Worm (Caenorhabditis elegans) whole organism, mixed stage, embryonic: ENCODE data around the gene dnj-25.

Experiments used
- M03D4.4 ChIP-seq: sonication (generic microtip); optimal IDR thresholded peaks from 2 replicates; lab custom pipeline; 2017; ENCODE audit warnings: mild to moderate bottlenecking, missing genetic modification characterization, missing compliant biosample characterization
- bed-3 ChIP-seq: fragments of 200-800 bp; sonication (Bioruptor generic); optimal IDR thresholded peaks from 3 replicates; lab custom pipeline; 2018; ENCODE audit warnings: mild to moderate bottlenecking, missing genetic modification characterization, moderate library complexity, missing compliant biosample characterization
- blmp-1 ChIP-seq: fragments of 150-350 bp; optimal IDR thresholded peaks from 2 replicates; lab custom pipeline; 2014; ENCODE audit warnings: missing biosample characterization, missing genetic modification characterization
- ceh-39 ChIP-seq: fragments of 150-350 bp; optimal IDR thresholded peaks from 2 replicates; lab custom pipeline; 2014; ENCODE audit warnings: missing biosample characterization, missing genetic modification characterization
- ceh-43 ChIP-seq: fragments of 200-800 bp; sonication (Bioruptor generic); optimal IDR thresholded peaks from 2 replicates; lab custom pipeline; 2018; ENCODE audit warnings: mild to moderate bottlenecking, missing genetic modification characterization, moderate library complexity, missing compliant biosample characterization
- ces-1 ChIP-seq: fragments of 150-350 bp; optimal IDR thresholded peaks from 2 replicates; lab custom pipeline; 2014; ENCODE audit warnings: missing biosample characterization, missing genetic modification reagents, missing genetic modification characterization
- cnd-1 ChIP-seq: fragments of 200-800 bp; sonication (Bioruptor generic); optimal IDR thresholded peaks from 2 replicates; lab custom pipeline; 2018; ENCODE audit warnings: mild to moderate bottlenecking, missing genetic modification characterization, missing compliant biosample characterization
- drap-1 ChIP-seq: fragments of 200-800 bp; sonication (Bioruptor generic); optimal IDR thresholded peaks from 3 replicates; lab custom pipeline; 2018; ENCODE audit warnings: mild to moderate bottlenecking, missing genetic modification characterization, missing compliant biosample characterization
- elt-1 ChIP-seq: sonication (generic microtip); optimal IDR thresholded peaks from 2 replicates; lab custom pipeline; 2017; ENCODE audit warnings: missing genetic modification characterization, mild to moderate bottlenecking, missing compliant biosample characterization, antibody characterized with exemption, moderate library complexity, borderline replicate concordance; ENCODE audit not compliant: insufficient read depth
- elt-3 ChIP-seq: fragments of 150-350 bp; optimal IDR thresholded peaks from 2 replicates; lab custom pipeline; 2014; ENCODE audit warnings: missing biosample characterization, missing genetic modification characterization
- ham-2 ChIP-seq: fragments of 200-800 bp; sonication (Bioruptor generic); optimal IDR thresholded peaks from 2 replicates; lab custom pipeline; 2018; ENCODE audit warnings: mild to moderate bottlenecking, missing genetic modification characterization, missing compliant biosample characterization
- hlh-1 ChIP-seq: fragments of 150-350 bp; optimal IDR thresholded peaks from 2 replicates; lab custom pipeline; 2014; ENCODE audit warnings: missing biosample characterization, missing genetic modification reagents, missing genetic modification characterization
- lin-32 ChIP-seq: fragments of 200-800 bp; sonication (Bioruptor generic); optimal IDR thresholded peaks from 2 replicates; lab custom pipeline; 2018; ENCODE audit warnings: mild to moderate bottlenecking, missing genetic modification characterization, missing compliant biosample characterization
- lsy-2 ChIP-seq: fragments of 150-350 bp; optimal IDR thresholded peaks from 2 replicates; lab custom pipeline; 2014; ENCODE audit warnings: missing biosample characterization, missing genetic modification characterization
- mep-1 ChIP-seq: fragments of 150-350 bp; optimal IDR thresholded peaks from 2 replicates; lab custom pipeline; 2017; ENCODE audit warnings: missing biosample characterization, missing genetic modification reagents, missing genetic modification characterization, inconsistent platforms
- mls-2 ChIP-seq: sonication (generic microtip); optimal IDR thresholded peaks from 2 replicates; lab custom pipeline; 2016; ENCODE audit warnings: mild to moderate bottlenecking, missing genetic modification characterization, moderate library complexity, missing compliant biosample characterization
- nhr-12 ChIP-seq: fragments of 150-350 bp; optimal IDR thresholded peaks from 2 replicates; lab custom pipeline; 2014; ENCODE audit warnings: missing biosample characterization, missing genetic modification characterization
- nhr-2 ChIP-seq: fragments of 150-350 bp; optimal IDR thresholded peaks from 2 replicates; lab custom pipeline; 2014; ENCODE audit warnings: missing biosample characterization, missing genetic modification characterization
- snpc-4 ChIP-seq: fragments of 150-350 bp; optimal IDR thresholded peaks from 2 replicates; lab custom pipeline; 2014; ENCODE audit warnings: missing biosample characterization, missing genetic modification characterization
- tbx-8 ChIP-seq: fragments of 200-800 bp; sonication (Bioruptor generic); optimal IDR thresholded peaks from 2 replicates; lab custom pipeline; 2018; ENCODE audit warnings: mild to moderate bottlenecking, missing genetic modification characterization, moderate library complexity, missing compliant biosample characterization
- unc-120 ChIP-seq: sonication (generic microtip); optimal IDR thresholded peaks from 2 replicates; lab custom pipeline; 2017; ENCODE audit warnings: missing genetic modification characterization, missing compliant biosample characterization; ENCODE audit not compliant: poor library complexity, severe bottlenecking
- unc-62 ChIP-seq: fragments of 150-350 bp; optimal IDR thresholded peaks from 2 replicates; lab custom pipeline; 2014; ENCODE audit warnings: missing biosample characterization, missing genetic modification reagents, missing genetic modification characterization
- zip-8 ChIP-seq: fragments of 150-350 bp; optimal IDR thresholded peaks from 2 replicates; lab custom pipeline; 2014; ENCODE audit warnings: missing biosample characterization, missing genetic modification characterization
- ztf-11 ChIP-seq: fragments of 150-350 bp; optimal IDR thresholded peaks from 2 replicates; lab custom pipeline; 2014; ENCODE audit warnings: missing biosample characterization, missing genetic modification characterization

dnj-25 gene

DNA sequence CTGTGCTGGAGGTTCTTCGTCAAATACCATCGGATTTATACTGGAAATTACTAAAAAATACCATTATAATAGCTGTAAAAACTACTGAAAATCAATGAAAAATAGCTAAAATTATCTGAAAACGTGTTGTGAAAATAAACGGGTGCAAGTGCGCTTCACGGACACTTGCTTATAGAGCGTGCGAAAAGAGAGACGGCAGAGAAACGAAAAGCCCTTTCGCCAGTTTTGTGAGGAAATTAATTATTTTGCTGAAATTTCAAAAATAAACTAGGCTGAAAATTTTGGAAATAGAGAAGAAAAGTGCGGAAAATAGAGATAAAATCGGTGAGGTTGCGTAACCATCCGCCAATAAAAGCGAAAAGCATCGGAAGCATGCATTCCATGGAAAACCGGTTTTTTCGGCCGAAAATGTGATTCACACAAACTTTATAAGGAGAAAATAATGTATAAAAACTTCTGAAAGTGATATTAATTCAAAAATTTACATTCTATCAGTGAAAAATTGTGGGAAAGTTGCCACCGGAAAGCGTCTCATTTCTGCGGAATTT, at the start of gene dnj-25:
dnj-25 (minus strand) TSS at position 57 of the 548 bp plus-strand sequence.
- TF ChIP-seq unc-120 (tag; lab: Kevin White, UChicago), result no peak
- TF ChIP-seq mep-1 (tag; lab: Kevin White, UChicago), result peak; percentile 29
- TF ChIP-seq hlh-1, result peak; percentile 9

DNA sequence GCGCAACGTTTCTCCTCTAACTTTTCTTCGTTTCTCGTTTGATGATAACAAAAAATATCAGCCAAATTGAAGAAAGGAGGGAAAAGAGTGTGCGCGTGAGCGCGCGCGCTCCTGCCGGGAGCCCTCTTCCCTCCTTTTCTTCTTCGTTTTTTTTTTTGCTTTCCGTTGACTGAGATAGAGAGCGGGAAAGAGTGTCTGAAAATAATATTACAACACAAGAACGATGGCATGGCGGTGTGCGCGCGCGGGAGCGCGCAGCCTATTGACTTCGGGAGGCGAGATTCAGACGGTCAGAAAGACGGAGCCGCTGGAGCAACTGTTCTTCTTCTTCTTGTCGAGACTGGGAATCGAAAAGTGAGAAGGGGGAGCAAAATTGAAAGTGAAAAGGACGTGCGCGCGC, 49.6 kb upstream of the dnj-25 start:
- TF ChIP-seq hlh-1, result peak; percentile 93
- TF ChIP-seq unc-62 (GFP tag; lab: Kevin White, UChicago), result peak; percentile 18
- peak; percentile 72 for TF ChIP-seq unc-120 (tag; lab: Kevin White, UChicago)
- peak; percentile 41 for TF ChIP-seq drap-1 (GFP tag; lab: Kevin White, UChicago)
- TF ChIP-seq ces-1 (GFP tag; lab: Kevin White, UChicago), result no peak
- TF ChIP-seq, all 35 proteins: peak for 4

DNA sequence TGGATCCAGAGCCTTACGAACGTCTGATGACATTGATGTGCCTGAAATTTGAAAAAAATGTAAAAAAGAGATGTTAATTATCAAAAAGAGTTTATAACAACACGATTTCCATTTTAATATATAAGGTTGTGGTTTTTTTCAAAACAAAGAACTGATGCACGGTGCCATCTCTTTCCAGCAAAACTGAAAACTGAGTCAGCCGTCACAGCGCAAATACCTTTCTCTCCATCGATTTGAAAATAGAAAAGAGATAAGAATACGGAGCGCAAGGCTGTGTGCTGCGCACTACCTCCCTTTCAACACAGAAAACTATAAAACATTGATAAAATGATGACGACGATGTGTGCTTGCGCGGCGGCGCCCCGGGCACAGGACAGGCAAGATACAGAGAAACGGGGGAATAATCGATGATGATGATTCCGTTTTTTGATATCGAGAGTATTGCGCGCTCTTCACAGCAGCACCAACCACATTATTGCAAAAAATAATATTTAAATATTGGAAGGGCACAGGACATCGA, 48.3 kb upstream of the dnj-25 start, which contains the start of gene Y44A6D.3:
Y44A6D.3 (minus strand) TSS at position 51 of the 520 bp plus-strand sequence.
- TF ChIP-seq zip-8 (tag; lab: Kevin White, UChicago) (no peak), lsy-2 (no peak), tbx-8 (GFP tag; lab: Kevin White, UChicago) (no peak), ceh-39 (tag; lab: Kevin White, UChicago) (no peak), elt-3 (tag; lab: Kevin White, UChicago) (no peak), bed-3 (GFP tag; lab: Kevin White, UChicago) (no peak)

DNA sequence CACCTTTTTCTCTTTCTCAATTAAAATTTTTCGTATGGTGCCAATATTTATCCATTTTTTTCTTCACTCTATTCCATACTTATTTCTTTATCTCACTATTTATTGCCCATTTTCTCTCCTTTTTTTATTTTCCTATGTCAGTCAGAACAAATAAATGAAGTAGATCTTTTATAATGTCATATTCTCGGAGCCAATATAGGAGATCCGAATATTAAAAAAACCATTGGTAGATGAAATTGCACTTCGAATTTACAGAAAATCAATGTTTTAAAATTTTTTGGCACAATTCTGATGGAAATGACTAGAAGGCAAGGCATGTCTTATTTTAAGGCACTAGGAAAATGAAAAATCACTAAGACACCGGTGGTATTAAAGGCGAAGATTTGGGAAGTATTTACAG, 46.5 kb upstream of the dnj-25 start:
- TF ChIP-seq snpc-4 (tag; lab: Kevin White, UChicago), result no peak
- TF ChIP-seq ces-1 (GFP tag; lab: Kevin White, UChicago), result no peak
- no peak for TF ChIP-seq ztf-11 (tag; lab: Kevin White, UChicago)
- TF ChIP-seq M03D4.4 (tag; lab: Kevin White, UChicago), result no peak
- TF ChIP-seq lsy-2, result no peak
- TF ChIP-seq bed-3 (GFP tag; lab: Kevin White, UChicago), result no peak
- no peak for TF ChIP-seq drap-1 (GFP tag; lab: Kevin White, UChicago)
- no peak for TF ChIP-seq nhr-12
- TF ChIP-seq lin-32 (GFP tag; lab: Kevin White, UChicago), result no peak
- TF ChIP-seq nhr-2 (tag; lab: Kevin White, UChicago), result no peak
- TF ChIP-seq, all 35 proteins: peak for 0

DNA sequence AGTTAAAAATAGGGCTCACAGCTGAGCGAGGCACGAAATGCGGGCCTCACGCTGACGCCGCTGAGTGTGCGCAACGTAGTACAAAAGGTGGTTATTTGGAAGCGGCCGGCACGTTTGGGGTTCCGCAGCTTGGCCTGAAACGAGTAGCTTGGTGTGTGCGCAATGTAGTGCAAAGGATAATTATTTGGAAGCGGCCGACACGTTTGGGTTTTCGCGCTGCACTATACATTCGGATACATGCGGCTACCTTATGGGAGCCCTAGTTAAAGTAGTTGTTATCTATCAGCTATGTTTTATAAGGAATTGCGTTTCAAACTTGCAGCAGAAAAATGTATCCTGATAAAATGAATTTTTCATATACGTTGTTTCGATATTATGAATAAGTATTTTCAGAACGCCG, 45.9 kb upstream of the dnj-25 start, which contains the start of gene Y44A6D.1:
Y44A6D.1 (minus strand) TSS at position 23 of the 400 bp plus-strand sequence.
- TF ChIP-seq drap-1 (GFP tag; lab: Kevin White, UChicago) (peak; percentile 39), ceh-43 (GFP tag; lab: Kevin White, UChicago) (no peak)

DNA sequence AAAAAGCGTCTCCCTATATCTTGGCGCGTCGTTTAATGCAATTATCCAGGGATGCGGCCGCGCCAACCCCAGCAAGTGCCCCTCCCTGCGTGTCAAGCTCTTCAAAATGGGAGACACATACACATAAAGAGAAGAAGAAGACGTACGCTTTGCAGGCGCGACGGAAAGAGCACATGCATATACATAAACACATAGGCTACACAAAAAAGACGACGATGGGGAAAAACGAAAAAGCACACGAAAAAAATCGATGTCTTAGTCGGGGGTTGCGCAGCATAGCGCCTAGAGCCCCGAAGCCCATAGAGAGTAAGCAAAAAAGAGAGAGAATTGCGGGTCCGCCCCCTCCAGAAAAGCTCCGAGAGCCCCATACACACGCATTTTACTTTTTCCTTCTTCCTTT, 45.0 kb upstream of the dnj-25 start, which contains the start of gene tpan-1:
tpan-1 (plus strand) TSS at position 398 of the 400 bp plus-strand sequence.
- TF ChIP-seq mls-2 (tag; lab: Kevin White, UChicago) (no peak), cnd-1 (no peak), lin-32 (GFP tag; lab: Kevin White, UChicago) (no peak), drap-1 (GFP tag; lab: Kevin White, UChicago) (peak; percentile 41), ces-1 (GFP tag; lab: Kevin White, UChicago) (peak; percentile 88), lsy-2 (no peak), ceh-43 (GFP tag; lab: Kevin White, UChicago) (no peak)

DNA sequence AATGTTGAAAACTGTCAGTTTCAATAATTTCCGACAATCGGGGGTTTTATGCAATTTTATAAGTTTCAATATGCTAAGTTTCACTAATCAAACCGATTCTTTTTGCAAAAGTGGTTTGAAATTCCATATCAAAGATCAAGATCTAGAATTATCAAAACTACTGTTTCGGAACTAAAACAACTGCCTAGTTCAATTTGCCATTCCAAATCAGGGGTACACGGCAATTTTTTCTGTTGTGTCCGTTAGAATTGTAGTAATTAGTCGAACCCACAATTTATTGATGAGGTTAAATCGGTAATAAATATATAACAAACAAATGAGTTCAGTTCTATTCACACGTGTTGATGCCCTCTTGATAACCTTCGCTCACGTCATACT, 41.7 kb upstream of the dnj-25 start:
- no peak for TF ChIP-seq blmp-1
- TF ChIP-seq ham-2 (GFP tag; lab: Kevin White, UChicago), result no peak
- no peak for TF ChIP-seq nhr-12
- TF ChIP-seq elt-1 (tag; lab: Kevin White, UChicago), result no peak
- no peak for TF ChIP-seq lin-32 (GFP tag; lab: Kevin White, UChicago)
- TF ChIP-seq nhr-2 (tag; lab: Kevin White, UChicago), result no peak
- no peak for TF ChIP-seq cnd-1
